Worm (Caenorhabditis elegans): ENCODE measurements around the gene M110.8.

DNA sequence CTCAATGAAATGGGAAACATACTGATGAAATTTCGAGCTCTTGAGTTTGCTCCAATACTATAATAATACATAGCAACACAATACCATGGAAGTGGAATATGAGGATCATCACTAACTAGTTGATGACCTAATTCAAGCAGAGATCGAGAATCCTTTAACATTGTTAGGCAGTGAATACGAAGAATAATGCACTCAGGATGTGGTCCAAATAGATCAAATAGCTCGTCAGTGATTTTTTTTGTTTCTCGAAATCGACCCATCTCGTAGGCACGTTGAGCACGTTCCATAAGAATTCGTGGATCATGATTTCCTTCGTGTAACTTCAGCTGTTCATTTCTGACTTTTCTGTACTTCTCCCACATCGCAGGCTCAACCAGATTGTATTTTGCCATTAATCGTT, 48.5 kb downstream of the M110.8 start:
- no peak for TF ChIP-seq zfh-2 (GFP tag; conservative IDR thresholded peaks at IDR 0.05)
- TF ChIP-seq rpc-1 (optimal IDR thresholded peaks at IDR 0.05) = no peak
- no peak for TF ChIP-seq rpc-1 (tag; optimal IDR thresholded peaks at IDR 0.05)
- TF ChIP-seq efl-1 (GFP tag; optimal IDR thresholded peaks at IDR 0.05) = no peak
- TF ChIP-seq F49E8.2 (tag; optimal IDR thresholded peaks at IDR 0.05; ENCODE audit: insufficient read depth) = no peak
- no peak for TF ChIP-seq madf-3 (GFP tag; IDR thresholded peaks at IDR 0.05)
- TF ChIP-seq cebp-2 (GFP tag; IDR thresholded peaks at IDR 0.05) = no peak
- TF ChIP-seq F22D6.2 (tag; optimal IDR thresholded peaks at IDR 0.05) = no peak
- TF ChIP-seq attf-3 (GFP tag; conservative IDR thresholded peaks at IDR 0.05) = no peak
- TF ChIP-seq B0035.1 (tag; optimal IDR thresholded peaks at IDR 0.05) = no peak
- TF ChIP-seq die-1 (tag; optimal IDR thresholded peaks at IDR 0.05) = no peak
- no peak for TF ChIP-seq nfyb-1 (GFP tag; IDR thresholded peaks at IDR 0.05)
- TF ChIP-seq F37B4.10 (GFP tag; IDR thresholded peaks at IDR 0.05) = no peak
- no peak for TF ChIP-seq ama-1 (optimal IDR thresholded peaks at IDR 0.05)
- no peak for TF ChIP-seq ama-1 (GFP tag; optimal IDR thresholded peaks at IDR 0.05)
